Worm (Caenorhabditis elegans) whole organism, mixed stage, embryonic: ENCODE results near the gene F20D6.8.

Experiments used
- blmp-1 ChIP-seq: fragments of 150-350 bp; optimal IDR thresholded peaks from 2 replicates; lab custom pipeline; 2014; ENCODE audit warnings: missing biosample characterization, missing genetic modification characterization
- ceh-39 ChIP-seq: fragments of 150-350 bp; optimal IDR thresholded peaks from 2 replicates; lab custom pipeline; 2014; ENCODE audit warnings: missing biosample characterization, missing genetic modification characterization
- drap-1 ChIP-seq: fragments of 200-800 bp; sonication (Bioruptor generic); optimal IDR thresholded peaks from 3 replicates; lab custom pipeline; 2018; ENCODE audit warnings: mild to moderate bottlenecking, missing genetic modification characterization, missing compliant biosample characterization
- lin-13 ChIP-seq: fragments of 150-350 bp; optimal IDR thresholded peaks from 2 replicates; lab custom pipeline; 2014; ENCODE audit warnings: missing biosample characterization, missing genetic modification characterization
- mep-1 ChIP-seq: fragments of 150-350 bp; optimal IDR thresholded peaks from 2 replicates; lab custom pipeline; 2017; ENCODE audit warnings: missing biosample characterization, missing genetic modification reagents, missing genetic modification characterization, inconsistent platforms
- nhr-12 ChIP-seq: fragments of 150-350 bp; optimal IDR thresholded peaks from 2 replicates; lab custom pipeline; 2014; ENCODE audit warnings: missing biosample characterization, missing genetic modification characterization
- nhr-237 ChIP-seq: fragments of 150-350 bp; optimal IDR thresholded peaks from 2 replicates; lab custom pipeline; 2014; ENCODE audit warnings: missing biosample characterization, missing genetic modification characterization
- nhr-76 ChIP-seq: sonication (generic microtip); optimal IDR thresholded peaks from 2 replicates; lab custom pipeline; 2017; ENCODE audit warnings: missing biosample characterization, missing genetic modification characterization
- snpc-4 ChIP-seq: fragments of 150-350 bp; optimal IDR thresholded peaks from 2 replicates; lab custom pipeline; 2014; ENCODE audit warnings: missing biosample characterization, missing genetic modification characterization
- unc-62 ChIP-seq: fragments of 150-350 bp; optimal IDR thresholded peaks from 2 replicates; lab custom pipeline; 2014; ENCODE audit warnings: missing biosample characterization, missing genetic modification reagents, missing genetic modification characterization

- TF ChIP-seq blmp-1 (tag; lab: Kevin White, UChicago) = no peak
- no peak for TF ChIP-seq nhr-76 (tag; lab: Kevin White, UChicago)
- TF ChIP-seq nhr-12 (tag; lab: Kevin White, UChicago) = no peak
- no peak for TF ChIP-seq snpc-4
- TF ChIP-seq drap-1 (GFP tag; lab: Kevin White, UChicago) = no peak
- TF ChIP-seq unc-62 (GFP tag; lab: Kevin White, UChicago) = no peak
- TF ChIP-seq mep-1 (tag; lab: Kevin White, UChicago) = no peak
- TF ChIP-seq nhr-237 (tag; lab: Kevin White, UChicago) = no peak
- TF ChIP-seq lin-13 (tag; lab: Kevin White, UChicago) = no peak
- no peak for TF ChIP-seq ceh-39 (tag; lab: Kevin White, UChicago)
Measured at ce11 chrV:8129719-8130118, 38.4 kb downstream of the F20D6.8 start.
